Worm (Caenorhabditis elegans) whole organism, L1 larva: ENCODE measurements around the gene tmd-2.

Source experiments
- F16B12.6 ChIP-seq: fragments of 150-350 bp; optimal IDR thresholded peaks from 2 replicates; lab custom pipeline; 2014; ENCODE audit warnings: missing biosample characterization, missing genetic modification characterization
- ceh-63 ChIP-seq: fragments of 200-800 bp; sonication (Bioruptor generic); optimal IDR thresholded peaks from 2 replicates; lab custom pipeline; 2018; ENCODE audit warnings: mild to moderate bottlenecking, missing genetic modification characterization, missing compliant biosample characterization
- ceh-82 ChIP-seq, 3 experiments: fragments of 150-350 bp in 1 of 3; sonication (generic microtip) in 2 of 3; optimal IDR thresholded peaks; 2 replicates each; lab custom pipeline; 2014 to 2017; ENCODE audit warnings: missing biosample characterization in 3 of 3, missing genetic modification characterization in 3 of 3
- dpl-1 ChIP-seq, 3 experiments: fragments of 150-350 bp in 2 of 3; sonication (generic microtip) in 1 of 3; optimal IDR thresholded peaks; 2 replicates each; lab custom pipeline; 2014 to 2017; ENCODE audit warnings: missing biosample characterization in 3 of 3, missing genetic modification characterization in 3 of 3, missing genetic modification reagents in 3 of 3
- efl-1 ChIP-seq, 4 experiments: fragments of 150-350 bp; optimal IDR thresholded peaks in 3 of 4; peaks in 1 of 4; 1 replicate in 1 of 4; 2 replicates in 3 of 4; lab custom pipeline; 2014; ENCODE audit warnings: missing biosample characterization in 2 of 4, missing genetic modification characterization in 2 of 4, missing genetic modification reagents in 2 of 4
- egl-13 ChIP-seq: sonication (generic microtip); optimal IDR thresholded peaks from 2 replicates; lab custom pipeline; 2016; ENCODE audit warnings: missing genotype, missing genetic modification reagents, missing genetic modification characterization, missing compliant biosample characterization
- egl-27 ChIP-seq, 2 experiments: fragments of 150-350 bp in 1 of 2; sonication (generic microtip); optimal IDR thresholded peaks; 3 replicates each; lab custom pipeline; 2017 to 2018; ENCODE audit warnings: missing biosample characterization in 2 of 2, missing genetic modification characterization in 2 of 2, missing genetic modification reagents in 2 of 2
- elt-2 ChIP-seq: sonication (generic microtip); optimal IDR thresholded peaks from 2 replicates; lab custom pipeline; 2016; ENCODE audit warnings: missing genetic modification characterization, mild to moderate bottlenecking, inconsistent platforms, missing compliant biosample characterization, missing genetic modification reagents
- fkh-4 ChIP-seq: sonication (generic microtip); optimal IDR thresholded peaks from 2 replicates; lab custom pipeline; 2016; ENCODE audit warnings: missing compliant biosample characterization, missing genetic modification characterization, borderline replicate concordance
- fkh-8 ChIP-seq: sonication (generic microtip); optimal IDR thresholded peaks from 2 replicates; lab custom pipeline; 2016; ENCODE audit warnings: mild to moderate bottlenecking, missing genetic modification characterization, missing compliant biosample characterization
- fos-1 ChIP-seq: fragments of 150-350 bp; optimal IDR thresholded peaks from 2 replicates; lab custom pipeline; 2014; ENCODE audit warnings: missing biosample characterization, missing genetic modification characterization
- grh-1 ChIP-seq: fragments of 200-800 bp; sonication (Bioruptor generic); IDR thresholded peaks from 2 replicates; pipeline ENCODE4 v1.3.6; 2022; ENCODE audit warnings: missing genetic modification reagents, missing genetic modification characterization, missing compliant biosample characterization
- isw-1 ChIP-seq: fragments of 200-800 bp; sonication (Bioruptor generic); IDR thresholded peaks from 2 replicates; pipeline ENCODE4 v1.3.6; 2022; ENCODE audit warnings: missing genetic modification characterization, missing compliant biosample characterization
- jun-1 ChIP-seq: fragments of 150-350 bp; optimal IDR thresholded peaks from 2 replicates; lab custom pipeline; 2014; ENCODE audit warnings: missing biosample characterization, missing genetic modification reagents, missing genetic modification characterization
- lin-13 ChIP-seq: fragments of 150-350 bp; optimal IDR thresholded peaks from 2 replicates; lab custom pipeline; 2014; ENCODE audit warnings: missing biosample characterization, missing genetic modification reagents, missing genetic modification characterization
- lin-14 ChIP-seq: fragments of 200-800 bp; sonication (Bioruptor generic); optimal IDR thresholded peaks from 2 replicates; lab custom pipeline; 2018; ENCODE audit warnings: mild to moderate bottlenecking, missing genetic modification characterization, moderate library complexity, missing compliant biosample characterization
- lir-3 ChIP-seq: sonication (generic microtip); optimal IDR thresholded peaks from 2 replicates; lab custom pipeline; 2016; ENCODE audit warnings: mild to moderate bottlenecking, missing genetic modification characterization, moderate library complexity, missing compliant biosample characterization; ENCODE audit not compliant: poor library complexity
- lsy-2 ChIP-seq, 2 experiments: fragments of 150-350 bp; optimal IDR thresholded peaks; 2 replicates each; lab custom pipeline; 2014; ENCODE audit warnings: missing biosample characterization in 2 of 2, missing genetic modification characterization in 2 of 2
- mab-9 ChIP-seq: fragments of 200-800 bp; sonication (Bioruptor generic); IDR thresholded peaks from 2 replicates; pipeline ENCODE4 v1.3.6; 2022; ENCODE audit warnings: missing genetic modification reagents, missing genetic modification characterization, missing compliant biosample characterization
- mep-1 ChIP-seq: fragments of 150-350 bp; optimal IDR thresholded peaks from 2 replicates; lab custom pipeline; 2014; ENCODE audit warnings: missing biosample characterization, missing genetic modification characterization
- nhr-237 ChIP-seq: fragments of 150-350 bp; optimal IDR thresholded peaks from 2 replicates; lab custom pipeline; 2014; ENCODE audit warnings: missing biosample characterization, missing genetic modification characterization
- nhr-47 ChIP-seq: sonication (generic microtip); optimal IDR thresholded peaks from 2 replicates; lab custom pipeline; 2016; ENCODE audit warnings: mild to moderate bottlenecking, missing genetic modification characterization, moderate library complexity, missing compliant biosample characterization
- nhr-85 ChIP-seq: sonication (generic microtip); peaks from one replicate; lab custom pipeline; 2016; ENCODE audit warnings: missing genetic modification characterization, inconsistent platforms, missing compliant biosample characterization
- nhr-90 ChIP-seq: sonication (generic microtip); optimal IDR thresholded peaks from 2 replicates; lab custom pipeline; 2016; ENCODE audit warnings: mild to moderate bottlenecking, missing genetic modification characterization, missing compliant biosample characterization; ENCODE audit not compliant: poor library complexity
- pag-3 ChIP-seq: sonication (generic microtip); optimal IDR thresholded peaks from 2 replicates; lab custom pipeline; 2017; ENCODE audit warnings: missing genetic modification characterization, mild to moderate bottlenecking, missing compliant biosample characterization, antibody characterized with exemption, borderline replicate concordance; ENCODE audit not compliant: insufficient read depth
- pqm-1 ChIP-seq: sonication (generic microtip); optimal IDR thresholded peaks from 3 replicates; lab custom pipeline; 2017; ENCODE audit warnings: missing biosample characterization, missing genetic modification characterization
- rnt-1 ChIP-seq: sonication (generic microtip); optimal IDR thresholded peaks from 2 replicates; lab custom pipeline; 2016; ENCODE audit warnings: mild to moderate bottlenecking, missing genetic modification characterization, moderate library complexity, missing compliant biosample characterization
- sptf-1 ChIP-seq: fragments of 150-350 bp; optimal IDR thresholded peaks from 2 replicates; lab custom pipeline; 2014; ENCODE audit warnings: missing biosample characterization, missing genetic modification characterization
- swsn-7 ChIP-seq: sonication (generic microtip); optimal IDR thresholded peaks from 2 replicates; lab custom pipeline; 2016; ENCODE audit warnings: missing genetic modification characterization, missing compliant biosample characterization
- tlp-1 ChIP-seq: fragments of 150-350 bp; optimal IDR thresholded peaks from 2 replicates; lab custom pipeline; 2014; ENCODE audit warnings: missing biosample characterization, missing genetic modification characterization
- unc-86 ChIP-seq: sonication (generic microtip); optimal IDR thresholded peaks from 2 replicates; lab custom pipeline; 2016; ENCODE audit warnings: missing genetic modification characterization, missing compliant biosample characterization
- unc-98 ChIP-seq: fragments of 200-800 bp; sonication (Bioruptor generic); IDR thresholded peaks from 2 replicates; pipeline ENCODE4 v1.3.6; 2022; ENCODE audit warnings: missing genetic modification characterization, missing compliant biosample characterization
- vab-15 ChIP-seq: sonication (generic microtip); optimal IDR thresholded peaks from 2 replicates; lab custom pipeline; 2017; ENCODE audit warnings: missing genotype, mild to moderate bottlenecking, missing genetic modification characterization, missing compliant biosample characterization
- xbp-1 ChIP-seq: sonication (generic microtip); optimal IDR thresholded peaks from 2 replicates; lab custom pipeline; 2016; ENCODE audit warnings: missing genetic modification characterization, missing compliant biosample characterization
- zip-4 ChIP-seq: fragments of 200-800 bp; sonication (Bioruptor generic); optimal IDR thresholded peaks from 2 replicates; lab custom pipeline; 2018; ENCODE audit warnings: mild to moderate bottlenecking, missing genetic modification characterization, moderate library complexity, missing compliant biosample characterization

The tmd-2 gene

DNA sequence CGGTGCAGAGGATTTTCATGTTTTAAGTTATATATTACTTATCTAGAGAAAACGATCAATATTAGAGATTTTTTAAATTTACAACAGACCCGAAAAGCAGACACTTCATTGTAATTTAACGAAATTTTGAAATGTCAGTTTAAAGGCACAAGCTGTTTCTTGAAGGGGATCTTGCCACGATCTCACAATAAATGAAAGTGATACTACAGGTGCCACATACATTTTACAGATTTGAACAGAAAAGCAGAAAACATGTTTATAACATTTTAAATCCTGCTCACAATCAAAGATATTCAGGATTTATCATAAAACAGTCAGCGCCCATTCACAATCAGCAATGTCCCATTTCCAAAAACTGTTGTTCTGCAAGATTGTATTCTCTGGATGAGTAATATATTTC lies 15.5 kb downstream of the tmd-2 start:
- no peak for TF ChIP-seq nhr-85
- no peak for TF ChIP-seq pag-3
- TF ChIP-seq pqm-1, result no peak
- TF ChIP-seq xbp-1, result no peak
- TF ChIP-seq egl-27 (tag; optimal IDR thresholded peaks at IDR 0.05; lab: Kevin White, UChicago), result no peak
- no peak for TF ChIP-seq unc-86
- no peak for TF ChIP-seq lin-14 (GFP tag; lab: Kevin White, UChicago)
- TF ChIP-seq sptf-1 (tag; lab: Kevin White, UChicago), result no peak
- TF ChIP-seq nhr-237 (tag; lab: Kevin White, UChicago), result no peak
- no peak for TF ChIP-seq elt-2 (tag; lab: Kevin White, UChicago)
- TF ChIP-seq zip-4 (GFP tag; lab: Kevin White, UChicago), result no peak
- TF ChIP-seq lin-13 (GFP tag; lab: Kevin White, UChicago), result no peak
- TF ChIP-seq nhr-90 (tag; lab: Kevin White, UChicago), result no peak
- no peak for TF ChIP-seq dpl-1 (GFP tag; optimal IDR thresholded peaks at IDR 0.05; lab: Kevin White, UChicago)

DNA sequence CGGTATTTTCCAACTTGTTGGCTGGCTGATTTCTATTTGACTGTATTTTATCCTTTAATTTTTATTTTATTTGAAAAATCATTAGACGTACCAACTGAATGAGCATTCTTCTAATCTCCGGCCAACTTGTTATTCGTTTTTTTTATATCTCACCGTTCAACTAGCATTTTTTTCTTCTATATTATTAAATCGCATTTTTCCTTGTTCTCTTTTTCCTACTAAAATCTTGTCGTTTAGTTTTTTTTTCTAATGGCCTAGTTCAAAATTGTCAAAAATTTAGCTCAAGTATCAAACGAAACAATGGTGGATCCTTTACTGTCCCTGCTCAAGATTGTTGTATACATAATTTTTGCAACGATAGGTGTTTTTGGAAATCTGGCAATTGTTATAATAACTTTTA lies 16.9 kb downstream of the tmd-2 start, which contains the start of gene srsx-22:
Gene srsx-22 (plus strand): TSS at position 301 of the 400 bp plus-strand sequence.
- TF ChIP-seq lir-3 (tag; lab: Kevin White, UChicago) (no peak), fkh-4 (tag; lab: Kevin White, UChicago) (no peak)

DNA sequence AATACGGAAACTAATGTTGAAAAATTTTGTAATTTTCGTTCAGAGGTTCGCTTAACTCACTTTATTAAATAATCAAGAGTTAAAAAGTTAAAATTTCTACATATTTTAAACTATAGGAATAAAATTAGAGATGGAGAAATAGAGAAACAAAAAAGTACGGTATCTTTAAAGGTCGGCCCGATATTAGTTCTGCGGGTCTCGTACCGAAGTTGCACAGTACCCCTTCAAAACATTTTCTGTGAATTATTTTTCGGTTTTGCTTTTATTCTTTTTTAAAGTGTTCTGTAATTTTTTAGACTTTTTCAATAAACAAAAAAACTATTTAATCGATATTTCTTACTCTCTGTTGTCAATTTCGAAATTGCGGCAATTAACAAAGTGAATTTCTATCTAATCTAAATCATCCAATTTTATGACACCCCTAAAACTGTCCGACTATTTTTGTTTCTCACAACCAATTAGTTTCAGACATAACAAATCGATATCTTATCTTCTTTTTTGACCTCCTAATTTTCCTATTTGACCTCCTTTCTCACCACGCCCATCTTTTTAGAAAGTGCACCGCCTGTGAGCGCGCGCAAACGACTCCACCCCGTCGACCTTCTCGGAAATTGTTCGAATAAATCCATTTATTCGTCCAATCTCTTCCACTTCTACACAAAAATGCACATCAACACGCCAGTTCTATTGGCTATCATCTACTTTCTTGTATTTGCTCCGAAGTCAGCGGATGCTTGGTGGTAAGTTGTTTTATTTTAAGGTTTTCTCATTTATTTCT lies 21.2 kb downstream of the tmd-2 start, which contains the start of gene mom-2:
Gene mom-2 (plus strand): TSS at position 554 of the 778 bp plus-strand sequence.
- TF ChIP-seq nhr-47 (tag; lab: Kevin White, UChicago), result no peak
- TF ChIP-seq mab-9, result no peak
- TF ChIP-seq zip-4 (GFP tag; lab: Kevin White, UChicago), result no peak
- TF ChIP-seq F16B12.6, result no peak
- TF ChIP-seq dpl-1 (GFP tag; optimal IDR thresholded peaks at IDR 0.05; lab: Kevin White, UChicago), result no peak
- TF ChIP-seq mep-1 (tag; lab: Kevin White, UChicago), result no peak
- TF ChIP-seq isw-1 (GFP tag; lab: Robert Waterston, UW), result no peak
- TF ChIP-seq tlp-1, result no peak
- TF ChIP-seq grh-1, result no peak
- TF ChIP-seq swsn-7 (tag; lab: Kevin White, UChicago), result no peak
- TF ChIP-seq unc-98 (GFP tag; lab: Robert Waterston, UW), result no peak
- TF ChIP-seq ceh-82 (tag; optimal IDR thresholded peaks at IDR 0.05; lab: Kevin White, UChicago), result no peak

DNA sequence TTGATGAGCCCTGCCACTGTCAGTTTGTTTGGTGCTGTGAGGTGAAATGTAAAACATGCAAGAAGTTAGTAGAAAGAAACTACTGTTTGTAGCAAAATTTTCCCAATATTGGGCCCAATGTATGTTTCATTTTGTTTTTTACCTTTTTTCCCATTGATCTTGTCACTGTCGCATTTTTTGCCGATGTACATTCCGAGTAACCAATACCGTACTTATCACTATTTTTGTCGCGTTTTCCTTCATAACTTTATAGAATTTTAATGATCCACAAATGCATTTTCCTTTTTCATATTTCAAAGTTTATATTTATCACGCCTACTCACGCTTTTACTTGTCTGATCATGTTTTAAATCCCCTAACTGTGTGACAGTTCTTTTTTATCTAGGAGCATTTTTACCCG lies 23.3 kb downstream of the tmd-2 start:
- TF ChIP-seq lsy-2 (tag; optimal IDR thresholded peaks at IDR 0.05; lab: Kevin White, UChicago) (no peak), vab-15 (tag; lab: Kevin White, UChicago) (no peak), fkh-8 (tag; lab: Kevin White, UChicago) (no peak), zip-4 (GFP tag; lab: Kevin White, UChicago) (no peak), fos-1 (tag; lab: Kevin White, UChicago) (no peak), ceh-63 (GFP tag; lab: Kevin White, UChicago) (no peak), jun-1 (tag; lab: Kevin White, UChicago) (no peak), pqm-1 (no peak), rnt-1 (no peak), efl-1 (optimal IDR thresholded peaks at IDR 0.05; lab: Kevin White, UChicago) (no peak), efl-1 (GFP tag; optimal IDR thresholded peaks at IDR 0.05 in 1 of 2; lab: Kevin White, UChicago) (no peak), lin-13 (GFP tag; lab: Kevin White, UChicago) (no peak), egl-13 (tag; lab: Kevin White, UChicago) (no peak), sptf-1 (tag; lab: Kevin White, UChicago) (no peak)
